Worm (Caenorhabditis elegans): Measurements from ENCODE around the gene qdpr-1.

qdpr-1 gene

ce11 chrIII:13426036-13426435 is 32.3 kb downstream of the qdpr-1 start, which contains the start of gene cope-1:
cope-1 (plus strand) TSS chrIII:13426264.
- peak; percentile 4 for TF ChIP-seq mep-1 (tag; optimal IDR thresholded peaks at IDR 0.05)
- TF ChIP-seq blmp-1 (tag; optimal IDR thresholded peaks at IDR 0.05), result no peak
- peak; percentile 37 for TF ChIP-seq ces-1 (GFP tag; optimal IDR thresholded peaks at IDR 0.05)
- TF ChIP-seq tbx-8 (GFP tag; optimal IDR thresholded peaks at IDR 0.05), result no peak
- TF ChIP-seq lsy-2 (tag; optimal IDR thresholded peaks at IDR 0.05), result peak; percentile 39

DNA sequence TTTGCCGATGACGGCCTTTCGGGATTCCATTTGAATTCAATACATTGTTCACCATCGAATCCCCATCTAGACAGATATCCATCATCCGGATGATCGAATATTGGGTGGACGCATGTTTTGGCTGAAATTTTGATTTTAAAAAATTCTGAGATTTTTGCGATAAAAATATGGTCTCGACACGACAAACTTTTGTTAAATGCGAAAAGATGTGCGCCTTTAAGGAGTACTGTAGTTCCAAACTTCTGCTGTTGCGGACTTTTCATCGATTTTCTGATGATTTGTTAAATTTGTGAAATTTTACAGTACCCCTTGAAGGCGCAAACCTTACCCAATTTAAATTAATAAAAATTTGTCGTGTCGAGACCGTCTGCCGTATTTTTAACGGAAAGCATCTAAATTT is 34.1 kb downstream of the qdpr-1 start:
- TF ChIP-seq elt-1 (tag; optimal IDR thresholded peaks at IDR 0.05; ENCODE audit: borderline replicate concordance, insufficient read depth), result no peak
- TF ChIP-seq blmp-1 (tag; optimal IDR thresholded peaks at IDR 0.05), result no peak
- no peak for TF ChIP-seq mep-1 (tag; optimal IDR thresholded peaks at IDR 0.05)
- TF ChIP-seq pha-4 (tag; optimal IDR thresholded peaks at IDR 0.05), result no peak
- no peak for TF ChIP-seq ceh-43 (GFP tag; optimal IDR thresholded peaks at IDR 0.05)
- TF ChIP-seq hlh-1 (tag; optimal IDR thresholded peaks at IDR 0.05), result no peak
- TF ChIP-seq zip-8 (tag; optimal IDR thresholded peaks at IDR 0.05), result no peak
- TF ChIP-seq tbx-8 (GFP tag; optimal IDR thresholded peaks at IDR 0.05), result no peak
- no peak for TF ChIP-seq unc-120 (tag; optimal IDR thresholded peaks at IDR 0.05; ENCODE audit: poor library complexity, severe bottlenecking)
- no peak for TF ChIP-seq unc-62 (GFP tag; optimal IDR thresholded peaks at IDR 0.05)
- no peak for TF ChIP-seq cnd-1 (tag; optimal IDR thresholded peaks at IDR 0.05)
- TF ChIP-seq mls-2 (tag; optimal IDR thresholded peaks at IDR 0.05), result no peak
- no peak for TF ChIP-seq sem-2 (GFP tag; optimal IDR thresholded peaks at IDR 0.05)
- no peak for TF ChIP-seq ceh-83 (GFP tag; optimal IDR thresholded peaks at IDR 0.05)

DNA sequence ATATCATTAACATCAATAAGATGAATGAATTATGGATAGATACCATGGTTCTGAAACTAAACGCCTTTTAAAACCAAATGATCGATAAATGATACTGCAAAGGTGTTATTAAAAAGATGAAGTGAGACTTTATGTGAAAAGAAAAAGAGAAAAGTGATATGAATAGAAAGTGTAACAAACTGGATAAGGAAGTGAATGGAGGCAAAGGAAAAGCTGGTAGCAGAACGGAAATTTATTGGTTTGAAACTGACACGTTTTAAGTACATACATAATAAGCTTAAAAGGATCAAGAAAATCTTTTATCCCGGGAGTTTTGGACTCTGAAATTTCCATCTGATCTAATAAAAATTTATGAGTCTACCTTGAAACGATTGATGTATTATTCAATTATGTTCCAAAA is 36.0 kb downstream of the qdpr-1 start, which contains the start of gene bli-5:
Gene bli-5, minus strand, starts transcription at position 101 of the 400 bp plus-strand sequence.
- TF ChIP-seq cnd-1 (tag; optimal IDR thresholded peaks at IDR 0.05) (no peak), nhr-2 (tag; optimal IDR thresholded peaks at IDR 0.05) (no peak), elt-3 (tag; optimal IDR thresholded peaks at IDR 0.05) (no peak), blmp-1 (tag; optimal IDR thresholded peaks at IDR 0.05) (no peak), unc-62 (GFP tag; optimal IDR thresholded peaks at IDR 0.05) (no peak), ham-2 (GFP tag; optimal IDR thresholded peaks at IDR 0.05) (no peak), nhr-76 (tag; optimal IDR thresholded peaks at IDR 0.05) (no peak), nhr-12 (tag; optimal IDR thresholded peaks at IDR 0.05) (no peak), lsy-2 (tag; optimal IDR thresholded peaks at IDR 0.05) (no peak)

ce11 chrIII:13430162-13430561 is 36.5 kb downstream of the qdpr-1 start, which contains the start of gene trf-1:
trf-1 (plus strand) TSS chrIII:13430462.
- no peak for TF ChIP-seq ces-1 (GFP tag; optimal IDR thresholded peaks at IDR 0.05)
- no peak for TF ChIP-seq drap-1 (GFP tag; optimal IDR thresholded peaks at IDR 0.05)
- no peak for TF ChIP-seq flh-1 (GFP tag; optimal IDR thresholded peaks at IDR 0.05)
- no peak for TF ChIP-seq sem-2 (GFP tag; optimal IDR thresholded peaks at IDR 0.05)
- TF ChIP-seq pha-4 (tag; optimal IDR thresholded peaks at IDR 0.05), result no peak
- TF ChIP-seq blmp-1 (tag; optimal IDR thresholded peaks at IDR 0.05), result no peak
- TF ChIP-seq lin-13 (tag; optimal IDR thresholded peaks at IDR 0.05), result no peak
- TF ChIP-seq ceh-39 (tag; optimal IDR thresholded peaks at IDR 0.05), result no peak

DNA sequence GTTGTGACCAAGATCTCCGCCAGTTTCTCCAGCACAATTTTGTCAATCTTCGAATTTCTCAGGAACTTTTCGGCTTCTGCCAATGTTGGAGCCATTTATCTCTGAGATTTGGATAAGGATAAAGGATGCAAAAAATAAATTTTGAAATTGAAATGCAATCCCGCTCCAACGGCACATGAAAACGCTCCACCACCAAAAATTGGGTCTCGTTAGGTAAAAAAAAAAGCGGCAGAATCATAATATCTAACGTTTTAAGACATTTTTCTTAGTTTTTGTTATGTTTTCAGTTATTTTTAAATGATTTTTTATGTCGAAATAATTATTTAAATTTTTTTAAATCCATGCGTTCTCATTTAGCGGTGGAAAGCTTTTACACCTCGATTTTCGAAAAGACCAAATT is 40.7 kb downstream of the qdpr-1 start, which contains the start of gene F45G2.7:
Gene F45G2.7, minus strand, starts transcription at position 101 of the 400 bp plus-strand sequence.
- TF ChIP-seq sptf-1 (tag; optimal IDR thresholded peaks at IDR 0.05), result no peak
- no peak for TF ChIP-seq tbx-8 (GFP tag; optimal IDR thresholded peaks at IDR 0.05)
- no peak for TF ChIP-seq pha-4 (tag; optimal IDR thresholded peaks at IDR 0.05)
- TF ChIP-seq unc-120 (tag; optimal IDR thresholded peaks at IDR 0.05; ENCODE audit: poor library complexity, severe bottlenecking), result no peak
- TF ChIP-seq nhr-28 (tag; optimal IDR thresholded peaks at IDR 0.05), result no peak
- TF ChIP-seq mep-1 (tag; optimal IDR thresholded peaks at IDR 0.05), result no peak
- no peak for TF ChIP-seq cnd-1 (tag; optimal IDR thresholded peaks at IDR 0.05)
- no peak for TF ChIP-seq lin-32 (GFP tag; optimal IDR thresholded peaks at IDR 0.05)
- no peak for TF ChIP-seq nhr-237 (tag; optimal IDR thresholded peaks at IDR 0.05)
- TF ChIP-seq lsy-2 (tag; optimal IDR thresholded peaks at IDR 0.05), result no peak
- no peak for TF ChIP-seq ceh-83 (GFP tag; optimal IDR thresholded peaks at IDR 0.05)
- no peak for TF ChIP-seq nhr-76 (tag; optimal IDR thresholded peaks at IDR 0.05)
- no peak for TF ChIP-seq elt-1 (tag; optimal IDR thresholded peaks at IDR 0.05; ENCODE audit: borderline replicate concordance, insufficient read depth)
- TF ChIP-seq unc-62 (GFP tag; optimal IDR thresholded peaks at IDR 0.05), result no peak
- TF ChIP-seq ces-1 (GFP tag; optimal IDR thresholded peaks at IDR 0.05), result no peak
- no peak for TF ChIP-seq nhr-2 (tag; optimal IDR thresholded peaks at IDR 0.05)
- no peak for TF ChIP-seq nhr-12 (tag; optimal IDR thresholded peaks at IDR 0.05)
- no peak for TF ChIP-seq drap-1 (GFP tag; optimal IDR thresholded peaks at IDR 0.05)
- no peak for TF ChIP-seq ceh-43 (GFP tag; optimal IDR thresholded peaks at IDR 0.05)
